Worm (Caenorhabditis elegans): ENCODE measurements around the gene txt-11.

DNA sequence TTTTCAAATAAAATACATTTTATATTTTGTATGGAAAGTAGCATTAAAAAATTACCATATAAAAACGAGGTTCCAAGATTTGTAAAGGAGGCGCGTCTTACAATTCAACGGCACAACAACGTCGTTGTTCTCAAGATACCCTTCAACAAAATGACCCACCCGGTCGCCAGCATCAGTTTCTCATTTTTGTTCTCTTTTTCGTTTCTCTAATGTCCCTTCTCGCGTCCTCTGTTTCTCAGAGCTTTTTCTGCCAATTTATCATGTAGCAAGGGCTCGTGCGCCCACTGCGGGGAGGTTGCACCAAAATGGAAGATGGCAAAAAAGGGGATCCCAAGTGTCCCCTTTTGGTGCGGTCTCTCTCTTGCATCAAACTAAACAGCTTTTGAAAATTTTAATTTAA is 3.6 kb upstream of the txt-11 start:
- no peak for TF ChIP-seq alr-1 (tag; optimal IDR thresholded peaks at IDR 0.05)
- no peak for TF ChIP-seq skn-1 (tag; optimal IDR thresholded peaks at IDR 0.05)
- TF ChIP-seq snpc-4 (tag; optimal IDR thresholded peaks at IDR 0.05), result no peak

All from whole organism, L2 larva.